Worm (Caenorhabditis elegans) whole organism, L3 larva: Measurements from ENCODE around the gene bmy-1.

Source experiments
- R02D3.7 ChIP-seq: fragments of 150-350 bp; optimal IDR thresholded peaks from 2 replicates; lab custom pipeline; 2014; ENCODE audit warnings: missing biosample characterization, missing genetic modification characterization
- aly-2 ChIP-seq: fragments of 150-350 bp; optimal IDR thresholded peaks from 2 replicates; lab custom pipeline; 2014; ENCODE audit warnings: missing biosample characterization, missing genetic modification characterization
- ceh-16 ChIP-seq: sonication (generic microtip); optimal IDR thresholded peaks from 2 replicates; lab custom pipeline; 2017; ENCODE audit warnings: missing biosample characterization, missing genetic modification characterization
- ceh-28 ChIP-seq: fragments of 150-350 bp; optimal IDR thresholded peaks from 2 replicates; lab custom pipeline; 2014; ENCODE audit warnings: missing biosample characterization, missing genetic modification reagents, missing genetic modification characterization
- ceh-9 ChIP-seq: sonication (generic microtip); optimal IDR thresholded peaks from 2 replicates; lab custom pipeline; 2018; ENCODE audit warnings: missing biosample characterization, missing genetic modification characterization
- daf-12 ChIP-seq: fragments of 150-350 bp; optimal IDR thresholded peaks from 2 replicates; lab custom pipeline; 2014; ENCODE audit warnings: missing biosample characterization, missing genetic modification reagents, missing genetic modification characterization
- egl-27 ChIP-seq: sonication (generic microtip); optimal IDR thresholded peaks from 4 replicates; lab custom pipeline; 2017; ENCODE audit warnings: missing biosample characterization, missing genetic modification reagents, missing genetic modification characterization
- egl-5 ChIP-seq: fragments of 150-350 bp; optimal IDR thresholded peaks from 2 replicates; lab custom pipeline; 2017; ENCODE audit warnings: missing biosample characterization, missing genetic modification reagents, missing genetic modification characterization, inconsistent platforms
- elt-1 ChIP-seq: fragments of 150-350 bp; optimal IDR thresholded peaks from 2 replicates; lab custom pipeline; 2014; ENCODE audit warnings: missing biosample characterization, missing genetic modification characterization
- elt-2 ChIP-seq: sonication (generic microtip); optimal IDR thresholded peaks from 2 replicates; lab custom pipeline; 2016; ENCODE audit warnings: missing genetic modification reagents, mild to moderate bottlenecking, missing genetic modification characterization, missing compliant biosample characterization
- elt-3 ChIP-seq, 3 experiments: fragments of 150-350 bp in 1 of 3; sonication (generic microtip) in 2 of 3; optimal IDR thresholded peaks; 2 replicates in 2 of 3; 4 replicates in 1 of 3; lab custom pipeline; 2014 to 2017; ENCODE audit warnings: missing biosample characterization in 3 of 3, missing genetic modification characterization in 3 of 3
- eor-1 ChIP-seq, 2 experiments: fragments of 150-350 bp; optimal IDR thresholded peaks; 2 replicates each; lab custom pipeline; 2014 to 2018; ENCODE audit warnings: missing biosample characterization in 2 of 2, missing genetic modification characterization in 2 of 2
- fkh-10 ChIP-seq: sonication (generic microtip); optimal IDR thresholded peaks from 2 replicates; lab custom pipeline; 2017; ENCODE audit warnings: missing biosample characterization, missing genetic modification reagents, missing genetic modification characterization
- fkh-2 ChIP-seq: fragments of 150-350 bp; optimal IDR thresholded peaks from 2 replicates; lab custom pipeline; 2014; ENCODE audit warnings: missing biosample characterization, missing genetic modification reagents, missing genetic modification characterization
- fos-1 ChIP-seq: fragments of 150-350 bp; optimal IDR thresholded peaks from 2 replicates; lab custom pipeline; 2014; ENCODE audit warnings: missing biosample characterization, missing genetic modification characterization
- hmg-11 ChIP-seq: sonication (generic microtip); optimal IDR thresholded peaks from 2 replicates; lab custom pipeline; 2016; ENCODE audit warnings: missing genetic modification characterization, missing compliant biosample characterization
- jun-1 ChIP-seq: fragments of 150-350 bp; optimal IDR thresholded peaks from 2 replicates; lab custom pipeline; 2014; ENCODE audit warnings: missing biosample characterization, missing genetic modification reagents, missing genetic modification characterization
- lin-39 ChIP-seq: fragments of 150-350 bp; optimal IDR thresholded peaks from 2 replicates; lab custom pipeline; 2018; ENCODE audit warnings: missing biosample characterization, missing genetic modification reagents, missing genetic modification characterization
- lsy-12 ChIP-seq: sonication (generic microtip); optimal IDR thresholded peaks from 2 replicates; lab custom pipeline; 2016; ENCODE audit warnings: mild to moderate bottlenecking, missing genetic modification characterization, missing compliant biosample characterization
- mml-1 ChIP-seq: fragments of 150-350 bp; sonication (generic microtip); optimal IDR thresholded peaks from 3 replicates; lab custom pipeline; 2014; ENCODE audit warnings: missing biosample characterization, missing genetic modification characterization
- nfya-1 ChIP-seq: sonication (generic microtip); optimal IDR thresholded peaks from 2 replicates; lab custom pipeline; 2017; ENCODE audit warnings: missing genetic modification characterization, mild to moderate bottlenecking, missing compliant biosample characterization, antibody characterized with exemption, moderate library complexity; ENCODE audit not compliant: insufficient read depth
- nhr-11 ChIP-seq: fragments of 150-350 bp; optimal IDR thresholded peaks from 2 replicates; lab custom pipeline; 2014; ENCODE audit warnings: missing biosample characterization, missing genetic modification characterization
- nhr-12 ChIP-seq: fragments of 150-350 bp; optimal IDR thresholded peaks from 2 replicates; lab custom pipeline; 2014; ENCODE audit warnings: missing biosample characterization, missing genetic modification characterization
- nhr-23 ChIP-seq: fragments of 150-350 bp; optimal IDR thresholded peaks from 2 replicates; lab custom pipeline; 2014; ENCODE audit warnings: missing biosample characterization, missing genetic modification reagents, missing genetic modification characterization
- nhr-237 ChIP-seq: fragments of 150-350 bp; optimal IDR thresholded peaks from 2 replicates; lab custom pipeline; 2014; ENCODE audit warnings: missing biosample characterization, missing genetic modification characterization
- nhr-25 ChIP-seq: sonication (generic microtip); optimal IDR thresholded peaks from 2 replicates; lab custom pipeline; 2017; ENCODE audit warnings: missing biosample characterization, missing genetic modification characterization
- nhr-28 ChIP-seq: fragments of 150-350 bp; optimal IDR thresholded peaks from 2 replicates; lab custom pipeline; 2014; ENCODE audit warnings: missing biosample characterization, missing genetic modification characterization
- nhr-43 ChIP-seq: sonication (generic microtip); optimal IDR thresholded peaks from 2 replicates; lab custom pipeline; 2016; ENCODE audit warnings: mild to moderate bottlenecking, missing genetic modification characterization, missing compliant biosample characterization; ENCODE audit not compliant: poor library complexity, severe bottlenecking
- nhr-67 ChIP-seq: fragments of 150-350 bp; optimal IDR thresholded peaks from 2 replicates; lab custom pipeline; 2014; ENCODE audit warnings: missing biosample characterization, missing genetic modification characterization
- nhr-76 ChIP-seq: fragments of 150-350 bp; sonication (generic microtip); optimal IDR thresholded peaks from 5 replicates; lab custom pipeline; 2014; ENCODE audit warnings: missing biosample characterization, missing genetic modification characterization
- nhr-77 ChIP-seq: fragments of 150-350 bp; optimal IDR thresholded peaks from 2 replicates; lab custom pipeline; 2014; ENCODE audit warnings: missing biosample characterization, missing genetic modification characterization
- pha-4 ChIP-seq: fragments of 150-350 bp; optimal IDR thresholded peaks from 2 replicates; lab custom pipeline; 2014; ENCODE audit warnings: missing biosample characterization, missing genetic modification reagents, missing genetic modification characterization
- pqm-1 ChIP-seq: fragments of 150-350 bp; optimal IDR thresholded peaks from 2 replicates; lab custom pipeline; 2017; ENCODE audit warnings: missing biosample characterization, missing genetic modification characterization, inconsistent platforms
- sea-2 ChIP-seq: fragments of 150-350 bp; sonication (generic microtip); optimal IDR thresholded peaks from 4 replicates; lab custom pipeline; 2014; ENCODE audit warnings: missing biosample characterization, missing genetic modification reagents, missing genetic modification characterization
- skn-1 ChIP-seq: fragments of 150-350 bp; optimal IDR thresholded peaks from 2 replicates; lab custom pipeline; 2014; ENCODE audit warnings: missing biosample characterization, missing genetic modification characterization
- snpc-4 ChIP-seq: fragments of 150-350 bp; optimal IDR thresholded peaks from 2 replicates; lab custom pipeline; 2014; ENCODE audit warnings: missing biosample characterization, missing genetic modification characterization
- tbx-2 ChIP-seq: sonication (generic microtip); optimal IDR thresholded peaks from 2 replicates; lab custom pipeline; 2016; ENCODE audit warnings: mild to moderate bottlenecking, missing genetic modification characterization, missing compliant biosample characterization
- unc-62 ChIP-seq: fragments of 150-350 bp; sonication (generic microtip); optimal IDR thresholded peaks from 4 replicates; lab custom pipeline; 2014; ENCODE audit warnings: missing biosample characterization, missing genetic modification reagents, missing genetic modification characterization
- zag-1 ChIP-seq: fragments of 150-350 bp; optimal IDR thresholded peaks from 2 replicates; lab custom pipeline; 2014; ENCODE audit warnings: missing biosample characterization, missing genetic modification characterization
- ztf-11 ChIP-seq: fragments of 150-350 bp; optimal IDR thresholded peaks from 2 replicates; lab custom pipeline; 2014; ENCODE audit warnings: missing biosample characterization, missing genetic modification characterization
- ztf-4 ChIP-seq: fragments of 150-350 bp; optimal IDR thresholded peaks from 2 replicates; lab custom pipeline; 2014; ENCODE audit warnings: missing biosample characterization, missing genetic modification characterization

The bmy-1 gene

ce11 chrII:5321718-5322286 is 36.7 kb upstream of the bmy-1 start:
- TF ChIP-seq elt-3 (tag; optimal IDR thresholded peaks at IDR 0.05; lab: Kevin White, UChicago) (peak in 2 of 3 experiments; percentile 46 to 94), nfya-1 (tag; lab: Kevin White, UChicago) (peak; percentile 21), ceh-16 (tag; lab: Kevin White, UChicago) (no peak), unc-62 (GFP tag; lab: Kevin White, UChicago) (no peak), nhr-28 (no peak), nhr-25 (tag; lab: Kevin White, UChicago) (peak; percentile 79), snpc-4 (tag; lab: Kevin White, UChicago) (no peak), egl-27 (tag; lab: Kevin White, UChicago) (no peak), nhr-12 (tag; lab: Kevin White, UChicago) (no peak), elt-1 (tag; lab: Kevin White, UChicago) (peak; percentile 33), lsy-12 (tag; lab: Kevin White, UChicago) (peak; percentile 83), ztf-4 (tag; lab: Kevin White, UChicago) (no peak), elt-2 (tag; lab: Kevin White, UChicago) (peak; percentile 80), fos-1 (tag; lab: Kevin White, UChicago) (peak; percentile 8), nhr-76 (no peak), nhr-43 (tag; lab: Kevin White, UChicago) (peak; percentile 89), daf-12 (no peak), sea-2 (no peak), hmg-11 (no peak), ztf-11 (tag; lab: Kevin White, UChicago) (no peak), eor-1 (tag; optimal IDR thresholded peaks at IDR 0.05; lab: Kevin White, UChicago) (no peak), fkh-10 (GFP tag; lab: Kevin White, UChicago) (no peak), egl-5 (tag; lab: Kevin White, UChicago) (no peak), pha-4 (tag; lab: Kevin White, UChicago) (peak; percentile 74), nhr-11 (tag; lab: Kevin White, UChicago) (no peak), nhr-237 (tag; lab: Kevin White, UChicago) (no peak), pqm-1 (tag; lab: Kevin White, UChicago) (peak; percentile 25), tbx-2 (peak; percentile 45), jun-1 (tag; lab: Kevin White, UChicago) (peak; percentile 82), ceh-28 (tag; lab: Kevin White, UChicago) (peak; percentile 45), aly-2 (no peak), mml-1 (no peak), nhr-23 (tag; lab: Kevin White, UChicago) (peak; percentile 77), R02D3.7 (tag; lab: Kevin White, UChicago) (peak; percentile 6), lin-39 (tag; lab: Kevin White, UChicago) (no peak), ceh-9 (tag; lab: Kevin White, UChicago) (no peak), nhr-67 (tag; lab: Kevin White, UChicago) (no peak), nhr-77 (tag; lab: Kevin White, UChicago) (no peak), fkh-2 (no peak), skn-1 (tag; lab: Kevin White, UChicago) (no peak), zag-1 (no peak)

ce11 chrII:5322732-5323326 is 35.7 kb upstream of the bmy-1 start, which contains the start of gene vhp-1:
vhp-1 (plus strand) TSS chrII:5323276.
- TF ChIP-seq nhr-23 (tag; lab: Kevin White, UChicago) (peak; percentile 16), fkh-10 (GFP tag; lab: Kevin White, UChicago) (no peak), ztf-11 (tag; lab: Kevin White, UChicago) (no peak), pha-4 (tag; lab: Kevin White, UChicago) (peak; percentile 61)
